Worm (Caenorhabditis elegans) whole organism, early embryonic: ENCODE data around the gene K12G11.6.

ENCODE experiments used
- B0310.2 ChIP-seq: sonication (generic microtip); optimal IDR thresholded peaks from 2 replicates; lab custom pipeline; 2016; ENCODE audit warnings: mild to moderate bottlenecking, missing genetic modification characterization, missing compliant biosample characterization
- F13C5.2 ChIP-seq: sonication (generic microtip); optimal IDR thresholded peaks from 2 replicates; lab custom pipeline; 2017; ENCODE audit warnings: mild to moderate bottlenecking, missing genetic modification characterization, inconsistent platforms, missing compliant biosample characterization
- aly-1 ChIP-seq: sonication (generic microtip); optimal IDR thresholded peaks from 2 replicates; lab custom pipeline; 2016; ENCODE audit warnings: missing genetic modification characterization, missing compliant biosample characterization
- ama-1 ChIP-seq: fragments of 150-350 bp; optimal IDR thresholded peaks from 2 replicates; lab custom pipeline; 2014
- ceh-13 ChIP-seq: fragments of 200-800 bp; sonication (Bioruptor generic); optimal IDR thresholded peaks from 2 replicates; lab custom pipeline; 2018; ENCODE audit warnings: mild to moderate bottlenecking, missing genetic modification characterization, missing compliant biosample characterization
- ceh-36 ChIP-seq: sonication (generic microtip); optimal IDR thresholded peaks from 2 replicates; lab custom pipeline; 2016; ENCODE audit warnings: missing genetic modification characterization, inconsistent platforms, missing compliant biosample characterization
- ets-7 ChIP-seq: sonication (generic microtip); optimal IDR thresholded peaks from 2 replicates; lab custom pipeline; 2016; ENCODE audit warnings: missing genotype, missing genetic modification characterization, missing compliant biosample characterization
- flt-1 ChIP-seq: fragments of 200-800 bp; sonication (Bioruptor generic); IDR thresholded peaks from 2 replicates; pipeline ENCODE4 v1.3.6; 2022; ENCODE audit warnings: missing genetic modification characterization, missing compliant biosample characterization
- hmbx-1 ChIP-seq: sonication (generic microtip); optimal IDR thresholded peaks from 2 replicates; lab custom pipeline; 2016; ENCODE audit warnings: mild to moderate bottlenecking, missing genetic modification characterization, missing compliant biosample characterization
- hmg-4 ChIP-seq: fragments of 200-800 bp; sonication (Bioruptor generic); optimal IDR thresholded peaks from 2 replicates; lab custom pipeline; 2018; ENCODE audit warnings: mild to moderate bottlenecking, missing genetic modification characterization, missing compliant biosample characterization
- hnd-1 ChIP-seq: sonication (generic microtip); optimal IDR thresholded peaks from 2 replicates; lab custom pipeline; 2016; ENCODE audit warnings: missing genetic modification characterization, missing compliant biosample characterization
- pes-1 ChIP-seq: fragments of 200-800 bp; sonication (Bioruptor generic); IDR thresholded peaks from 2 replicates; pipeline ENCODE4 v1.3.6; 2022; ENCODE audit warnings: missing genetic modification reagents, missing genetic modification characterization, missing compliant biosample characterization
- scrt-1 ChIP-seq: fragments of 200-800 bp; sonication (Bioruptor generic); IDR thresholded peaks from 2 replicates; pipeline ENCODE4 v1.3.6; 2022; ENCODE audit warnings: missing genetic modification characterization, missing compliant biosample characterization
- sea-1 ChIP-seq: fragments of 200-800 bp; sonication (Bioruptor generic); conservative IDR thresholded peaks from 2 replicates; pipeline ENCODE4 v1.3.6; 2022; ENCODE audit warnings: missing genetic modification characterization, missing compliant biosample characterization
- tbx-11 ChIP-seq: fragments of 200-800 bp; sonication (Bioruptor generic); IDR thresholded peaks from 2 replicates; pipeline ENCODE4 v1.3.6; 2022; ENCODE audit warnings: missing genetic modification characterization, missing compliant biosample characterization
- tbx-37 ChIP-seq: fragments of 200-800 bp; sonication (Bioruptor generic); conservative IDR thresholded peaks from 2 replicates; pipeline ENCODE4 v1.3.6; 2022; ENCODE audit warnings: missing genetic modification reagents, missing genetic modification characterization, missing compliant biosample characterization
- tra-4 ChIP-seq: sonication (generic microtip); optimal IDR thresholded peaks from 2 replicates; lab custom pipeline; 2017; ENCODE audit warnings: missing genetic modification characterization, missing compliant biosample characterization

K12G11.6 gene

DNA sequence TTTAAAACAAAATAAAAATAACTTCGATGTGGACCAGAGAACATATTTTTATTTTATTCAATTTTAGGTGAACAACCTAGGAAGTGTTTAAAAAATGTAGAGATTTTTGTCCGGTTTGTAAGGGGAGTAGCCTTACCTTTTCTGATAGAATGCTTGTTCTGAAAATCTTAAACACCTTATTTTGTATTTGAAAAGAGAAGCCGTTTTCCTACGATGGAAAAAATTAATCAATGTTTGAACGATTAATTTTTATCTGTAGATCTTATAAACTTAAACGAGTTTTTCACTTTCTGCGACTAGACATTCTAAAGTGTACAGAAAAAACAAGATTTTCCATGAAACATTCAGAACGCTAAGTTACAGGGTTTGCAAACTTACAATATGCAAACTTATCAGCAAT lies 48.2 kb downstream of the K12G11.6 start, which contains the start of gene F58H1.6:
Gene F58H1.6, plus strand, starts transcription at position 301 of the 400 bp plus-strand sequence.
- no peak for TF ChIP-seq F13C5.2 (tag; lab: Kevin White, UChicago)
- TF ChIP-seq aly-1 (tag; lab: Kevin White, UChicago), result no peak
- no peak for TF ChIP-seq sea-1 (GFP tag; lab: Robert Waterston, UW)
- TF ChIP-seq scrt-1 (GFP tag; lab: Robert Waterston, UW), result no peak
- TF ChIP-seq hmbx-1 (tag; lab: Kevin White, UChicago), result no peak
- no peak for TF ChIP-seq tbx-37 (GFP tag; lab: Robert Waterston, UW)
- TF ChIP-seq tbx-11 (GFP tag; lab: Robert Waterston, UW), result no peak
- TF ChIP-seq tra-4, result no peak
- TF ChIP-seq B0310.2 (tag; lab: Kevin White, UChicago), result no peak
- no peak for TF ChIP-seq ceh-36
- no peak for TF ChIP-seq ama-1 (lab: Kevin White, UChicago)
- TF ChIP-seq hnd-1 (tag; lab: Kevin White, UChicago), result no peak
- no peak for TF ChIP-seq ets-7
- no peak for TF ChIP-seq flt-1 (GFP tag; lab: Robert Waterston, UW)
- no peak for TF ChIP-seq pes-1 (GFP tag; lab: Robert Waterston, UW)
- TF ChIP-seq ceh-13 (GFP tag; lab: Kevin White, UChicago), result no peak
- no peak for TF ChIP-seq hmg-4 (GFP tag; lab: Kevin White, UChicago)

ce11 chrV:11943737-11944136 lies 49.6 kb downstream of the K12G11.6 start:
- TF ChIP-seq tbx-37 (GFP tag; lab: Robert Waterston, UW) (no peak), hnd-1 (tag; lab: Kevin White, UChicago) (no peak), ets-7 (no peak), F13C5.2 (tag; lab: Kevin White, UChicago) (no peak), hmbx-1 (tag; lab: Kevin White, UChicago) (no peak), pes-1 (GFP tag; lab: Robert Waterston, UW) (no peak), sea-1 (GFP tag; lab: Robert Waterston, UW) (no peak)

DNA sequence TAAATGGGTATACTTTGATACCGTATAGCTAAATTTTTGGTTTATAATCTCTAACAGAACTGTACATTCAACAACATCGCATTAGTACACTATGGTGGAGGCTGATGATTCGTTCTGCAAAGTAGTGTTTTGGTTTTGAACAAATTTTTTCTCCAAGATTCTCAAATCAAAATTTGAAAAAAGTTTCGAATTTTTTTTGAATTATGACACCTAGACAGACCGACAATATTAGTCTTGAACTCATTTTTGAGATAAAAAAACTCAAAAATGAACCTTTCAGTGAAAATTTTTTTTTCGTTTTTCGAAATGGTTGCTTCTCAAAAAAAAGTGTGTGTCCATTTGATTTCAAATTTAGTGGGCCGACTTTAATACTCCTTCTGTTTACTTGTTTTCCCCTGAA lies 51.3 kb downstream of the K12G11.6 start:
- no peak for TF ChIP-seq hmbx-1 (tag; lab: Kevin White, UChicago)
- no peak for TF ChIP-seq ceh-13 (GFP tag; lab: Kevin White, UChicago)
- TF ChIP-seq ets-7, result no peak
- TF ChIP-seq tbx-37 (GFP tag; lab: Robert Waterston, UW), result no peak
- no peak for TF ChIP-seq B0310.2 (tag; lab: Kevin White, UChicago)
- no peak for TF ChIP-seq ama-1 (lab: Kevin White, UChicago)
- TF ChIP-seq ceh-36, result no peak
- no peak for TF ChIP-seq tra-4
